Worm (Caenorhabditis elegans): ENCODE measurements around the gene srx-20.

srx-20 gene

DNA sequence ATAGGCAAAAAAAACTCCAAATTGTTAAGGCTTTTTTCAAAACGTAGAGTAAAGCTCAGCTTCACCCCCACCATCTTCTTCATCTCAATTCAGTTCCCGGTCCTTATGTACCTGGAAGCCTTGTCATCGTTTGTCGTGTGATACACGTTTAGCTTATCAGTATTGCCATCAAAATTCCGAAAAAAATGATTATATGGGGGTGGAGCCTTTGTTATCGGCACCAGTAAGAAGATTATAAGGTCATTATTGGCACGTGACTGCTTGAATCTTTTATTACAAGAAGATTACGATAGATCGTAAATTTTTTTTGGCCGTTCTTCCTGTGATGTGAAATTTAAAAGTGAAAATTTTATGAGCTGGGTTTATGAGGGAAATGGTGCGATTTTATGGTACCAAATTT is 12.5 kb downstream of the srx-20 start (continued):
- TF ChIP-seq snpc-1.3 (tag; optimal IDR thresholded peaks at IDR 0.05; ENCODE audit: insufficient read depth): no peak
- TF ChIP-seq ets-4 (GFP tag; optimal IDR thresholded peaks at IDR 0.05): peak; percentile 49
- TF ChIP-seq dox-1 (GFP tag; IDR thresholded peaks at IDR 0.05): no peak

DNA sequence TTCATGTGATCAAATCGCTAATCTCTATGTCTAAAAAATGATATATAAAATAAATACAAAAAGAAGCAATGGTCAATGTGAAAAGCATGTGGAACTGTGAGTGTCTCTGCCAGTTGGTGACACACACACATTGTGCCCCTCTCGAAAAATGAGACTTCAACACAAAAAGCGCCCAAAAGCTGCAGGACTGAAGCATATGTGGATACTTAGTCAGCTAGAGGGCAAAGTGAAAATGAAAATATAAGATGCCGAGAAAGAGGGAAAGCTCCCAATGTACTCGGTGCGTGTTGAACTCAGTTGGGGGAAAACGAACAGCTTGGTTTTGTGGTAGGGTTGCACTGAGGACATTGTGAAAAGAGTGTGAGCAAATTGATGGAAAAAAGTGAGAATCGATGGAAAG is 13.3 kb downstream of the srx-20 start:
- TF ChIP-seq C06A6.2 (GFP tag; conservative IDR thresholded peaks at IDR 0.05) (0 out of 2 replicates have a peak, but pooled peaks have one; percentile 21), Y56A3A.18 (GFP tag; IDR thresholded peaks at IDR 0.05) (no peak), attf-5 (GFP tag; optimal IDR thresholded peaks at IDR 0.05) (peak; percentile 28), F52B5.7 (tag; optimal IDR thresholded peaks at IDR 0.05) (no peak), bed-2 (GFP tag; IDR thresholded peaks at IDR 0.05) (no peak), F22D6.2 (tag; optimal IDR thresholded peaks at IDR 0.05) (no peak), chd-7 (tag; optimal IDR thresholded peaks at IDR 0.05) (no peak), hsf-1 (GFP tag; IDR thresholded peaks at IDR 0.05) (no peak), F49E8.2 (tag; optimal IDR thresholded peaks at IDR 0.05; ENCODE audit: insufficient read depth) (no peak), mes-4 (tag; optimal IDR thresholded peaks at IDR 0.05) (no peak), D2030.7 (GFP tag; IDR thresholded peaks at IDR 0.05) (no peak), rpc-1 (optimal IDR thresholded peaks at IDR 0.05) (no peak), rpc-1 (tag; optimal IDR thresholded peaks at IDR 0.05) (no peak), ztf-22 (GFP tag; optimal IDR thresholded peaks at IDR 0.05) (no peak), egl-44 (GFP tag; IDR thresholded peaks at IDR 0.05) (no peak), madf-3 (GFP tag; IDR thresholded peaks at IDR 0.05) (no peak), K11D2.4 (GFP tag; IDR thresholded peaks at IDR 0.05) (peak; percentile 60; the same call in 1 of the 2 replicates), zfh-2 (GFP tag; conservative IDR thresholded peaks at IDR 0.05) (peak; percentile 50; the same call in 1 of the 2 replicates), cebp-1 (GFP tag; IDR thresholded peaks at IDR 0.05) (no peak), cebp-1 (tag; optimal IDR thresholded peaks at IDR 0.05) (peak; percentile 55), ceh-79 (tag; optimal IDR thresholded peaks at IDR 0.05) (no peak), hmg-1.2 (GFP tag; IDR thresholded peaks at IDR 0.05) (peak; percentile 22; the same call in 1 of the 2 replicates), dpff-1 (tag; optimal IDR thresholded peaks at IDR 0.05) (no peak), C17E4.6 (GFP tag; IDR thresholded peaks at IDR 0.05) (no peak), nfya-1 (tag; optimal IDR thresholded peaks at IDR 0.05; ENCODE audit: borderline replicate concordance, insufficient read depth) (no peak), tbx-9 (tag; optimal IDR thresholded peaks at IDR 0.05; ENCODE audit: borderline replicate concordance) (no peak), B0336.3 (GFP tag; IDR thresholded peaks at IDR 0.05) (no peak), pha-4 (tag; optimal IDR thresholded peaks at IDR 0.05) (no peak), madf-10 (tag; optimal IDR thresholded peaks at IDR 0.05) (no peak), lin-40 (tag; optimal IDR thresholded peaks at IDR 0.05) (peak; percentile 23), aptf-3 (GFP tag; IDR thresholded peaks at IDR 0.05) (no peak), somi-1 (GFP tag; optimal IDR thresholded peaks at IDR 0.05) (peak; percentile 18), K12H6.12 (tag; optimal IDR thresholded peaks at IDR 0.05) (peak; percentile 55), ceh-27 (GFP tag; optimal IDR thresholded peaks at IDR 0.05) (peak; percentile 36)

DNA sequence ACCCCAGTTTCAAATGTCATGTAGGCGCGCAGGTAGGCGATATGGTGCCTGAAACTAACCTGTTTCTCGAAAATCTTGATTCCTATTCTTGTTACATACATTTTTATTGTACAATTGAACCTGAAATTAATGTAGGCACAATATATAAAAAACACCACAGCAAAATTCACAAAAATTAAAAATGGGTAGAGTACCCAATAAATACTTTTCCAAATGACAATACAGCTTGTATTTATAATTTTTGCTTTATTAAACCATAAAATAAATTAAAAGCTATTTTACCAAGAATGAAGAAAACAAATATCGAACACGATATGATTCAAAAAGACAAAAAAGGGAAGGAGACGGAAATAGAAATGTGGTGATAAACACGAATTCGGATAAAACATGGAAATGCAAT is 15.5 kb downstream of the srx-20 start, which contains the start of gene tre-2:
tre-2 (minus strand) TSS at position 101 of the 400 bp plus-strand sequence.
- TF ChIP-seq ztf-18 (tag; optimal IDR thresholded peaks at IDR 0.05) (no peak), ztf-6 (GFP tag; IDR thresholded peaks at IDR 0.05) (no peak), him-1 (tag; optimal IDR thresholded peaks at IDR 0.05) (no peak), madf-10 (tag; optimal IDR thresholded peaks at IDR 0.05) (no peak), hsf-1 (GFP tag; IDR thresholded peaks at IDR 0.05) (no peak), nfya-1 (tag; optimal IDR thresholded peaks at IDR 0.05; ENCODE audit: borderline replicate concordance, insufficient read depth) (no peak), sea-2 (GFP tag; IDR thresholded peaks at IDR 0.05) (no peak), ztf-22 (GFP tag; optimal IDR thresholded peaks at IDR 0.05) (no peak), F10E7.11 (tag; optimal IDR thresholded peaks at IDR 0.05) (no peak), hrde-1 (tag; optimal IDR thresholded peaks at IDR 0.05; ENCODE audit: borderline replicate concordance) (no peak), F33H1.4 (GFP tag; IDR thresholded peaks at IDR 0.05) (no peak)
